Worm (Caenorhabditis elegans) whole organism, midembryonic: ENCODE data around the gene Y17G9A.4.

Experiments
- T22C8.4 ChIP-seq: fragments of 200-800 bp; sonication (Bioruptor generic); IDR thresholded peaks from 2 replicates; pipeline ENCODE4 v1.3.6; 2022; ENCODE audit warnings: missing genetic modification characterization, missing compliant biosample characterization
- cog-1 ChIP-seq: sonication (generic microtip); optimal IDR thresholded peaks from 2 replicates; lab custom pipeline; 2016; ENCODE audit warnings: missing genetic modification characterization, missing compliant biosample characterization
- flt-1 ChIP-seq: fragments of 200-800 bp; sonication (Bioruptor generic); IDR thresholded peaks from 2 replicates; pipeline ENCODE4 v1.3.6; 2022; ENCODE audit warnings: missing genetic modification characterization, missing compliant biosample characterization
- ref-1 ChIP-seq: fragments of 200-800 bp; sonication (Bioruptor generic); conservative IDR thresholded peaks from 2 replicates; pipeline ENCODE4 v1.3.6; 2022; ENCODE audit warnings: missing genetic modification reagents, missing genetic modification characterization, missing compliant biosample characterization
- tab-1 ChIP-seq: fragments of 200-800 bp; sonication (Bioruptor generic); IDR thresholded peaks from 2 replicates; pipeline ENCODE4 v1.3.6; 2022; ENCODE audit warnings: missing genetic modification characterization, missing compliant biosample characterization
- ztf-29 ChIP-seq: fragments of 200-800 bp; sonication (Bioruptor generic); IDR thresholded peaks from 2 replicates; pipeline ENCODE4 v1.3.6; 2022; ENCODE audit warnings: missing genetic modification reagents, missing genetic modification characterization, missing compliant biosample characterization

- TF ChIP-seq ref-1 (no peak), cog-1 (tag; lab: Kevin White, UChicago) (no peak), T22C8.4 (no peak), ztf-29 (GFP tag; lab: Robert Waterston, UW) (no peak), flt-1 (GFP tag; lab: Robert Waterston, UW) (no peak), tab-1 (GFP tag; lab: Robert Waterston, UW) (no peak)
Measured at ce11 chrIV:4811863-4812262, 49.5 kb downstream of the Y17G9A.4 start, which contains the start of gene srw-95.
